Fruit fly (Drosophila melanogaster): ENCODE data around the gene sbm.

sbm gene

DNA sequence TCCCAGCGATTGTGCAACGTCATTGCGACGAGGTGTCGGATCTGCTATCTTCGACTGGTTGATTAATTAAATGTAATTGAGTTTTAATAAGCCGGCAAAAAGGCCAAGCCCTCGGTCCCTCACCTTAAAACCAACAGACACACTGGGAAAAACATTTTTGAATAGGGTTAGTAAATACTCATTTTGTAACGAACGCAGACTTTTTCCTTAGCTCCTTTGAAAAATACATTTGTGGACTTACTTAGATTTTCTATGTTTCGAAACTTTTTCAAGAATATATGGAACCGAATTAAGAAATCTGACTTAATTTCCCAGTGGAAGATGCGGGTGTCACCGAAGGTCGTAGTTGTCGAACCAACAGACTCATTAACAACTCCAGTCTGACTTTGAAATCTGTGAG is 31.8 kb upstream of the sbm start (continued):
- no peak for TF ChIP-seq Max (GFP tag; optimal IDR thresholded peaks at IDR 0.05)
- no peak for TF ChIP-seq CG11398 (GFP tag; optimal IDR thresholded peaks at IDR 0.05)
- TF ChIP-seq sug (tag; optimal IDR thresholded peaks at IDR 0.05) = no peak
- peak; percentile 49; the same call in 2 of the 3 replicates for TF ChIP-seq Mrtf (GFP tag; IDR thresholded peaks at IDR 0.05)
- no peak for TF ChIP-seq NC2β (GFP tag; optimal IDR thresholded peaks at IDR 0.05)
- no peak for TF ChIP-seq Sry-β (GFP tag; optimal IDR thresholded peaks at IDR 0.05)
- TF ChIP-seq amos (GFP tag; IDR thresholded peaks at IDR 0.05; ENCODE audit: partially characterized antibody) = no peak
- no peak for TF ChIP-seq cas (GFP tag; IDR thresholded peaks at IDR 0.05)
- no peak for TF ChIP-seq hbn (GFP tag; IDR thresholded peaks at IDR 0.05; ENCODE audit: partially characterized antibody)
- no peak for TF ChIP-seq CG34422 (GFP tag; IDR thresholded peaks at IDR 0.05)
- TF ChIP-seq trem (tag; optimal IDR thresholded peaks at IDR 0.05) = no peak
- TF ChIP-seq lmd (GFP tag; IDR thresholded peaks at IDR 0.05) = peak; percentile 29; the same call in 1 of the 2 replicates
- no peak for TF ChIP-seq tll (GFP tag; optimal IDR thresholded peaks at IDR 0.05)
- no peak for TF ChIP-seq zen (tag; optimal IDR thresholded peaks at IDR 0.05)
- no peak for TF ChIP-seq bsh (GFP tag; optimal IDR thresholded peaks at IDR 0.05)
- TF ChIP-seq sqz (GFP tag; optimal IDR thresholded peaks at IDR 0.05) = no peak
- TF ChIP-seq Mad (GFP tag; optimal IDR thresholded peaks at IDR 0.05) = no peak
- no peak for TF ChIP-seq Drgx (GFP tag; IDR thresholded peaks at IDR 0.05)
- TF ChIP-seq CG10209 (GFP tag; optimal IDR thresholded peaks at IDR 0.05) = no peak
- TF ChIP-seq Abd-B (GFP tag; optimal IDR thresholded peaks at IDR 0.05) = no peak
- no peak for TF ChIP-seq p53 (GFP tag; optimal IDR thresholded peaks at IDR 0.05)
- TF ChIP-seq ab (GFP tag; optimal IDR thresholded peaks at IDR 0.05) = no peak
- no peak for TF ChIP-seq prd (optimal IDR thresholded peaks at IDR 0.05)
- peak; percentile 52; the same call in 2 of the 3 replicates for TF ChIP-seq prd (GFP tag; IDR thresholded peaks at IDR 0.05)
- no peak; the same call in 1 of the 2 replicates for TF ChIP-seq dimm (GFP tag; IDR thresholded peaks at IDR 0.05)
- TF ChIP-seq dati (GFP tag; IDR thresholded peaks at IDR 0.05) = no peak
- no peak for TF ChIP-seq Hr3 (GFP tag; optimal IDR thresholded peaks at IDR 0.05)
- no peak for TF ChIP-seq CG8089 (GFP tag; optimal IDR thresholded peaks at IDR 0.05)
- no peak for TF ChIP-seq onecut (GFP tag; IDR thresholded peaks at IDR 0.05)
- TF ChIP-seq Sox102F (GFP tag; optimal IDR thresholded peaks at IDR 0.05) = peak; percentile 11
- TF ChIP-seq CG3407 (GFP tag; optimal IDR thresholded peaks at IDR 0.05) = no peak
- no peak for TF ChIP-seq Mes4 (GFP tag; optimal IDR thresholded peaks at IDR 0.05)
- TF ChIP-seq Oaz (GFP tag; IDR thresholded peaks at IDR 0.05) = peak; percentile 64
- TF ChIP-seq CG4617 (GFP tag; optimal IDR thresholded peaks at IDR 0.05; ENCODE audit: borderline replicate concordance) = no peak
- no peak for TF ChIP-seq CG5180 (GFP tag; optimal IDR thresholded peaks at IDR 0.05)
- TF ChIP-seq CG13424 (tag; optimal IDR thresholded peaks at IDR 0.05) = no peak
- no peak for TF ChIP-seq tap (tag; optimal IDR thresholded peaks at IDR 0.05)
- no peak for TF ChIP-seq CG34376 (GFP tag; optimal IDR thresholded peaks at IDR 0.05)
- TF ChIP-seq CG31441 (GFP tag; IDR thresholded peaks at IDR 0.05) = peak; percentile 43; the same call in 1 of the 2 replicates
- TF ChIP-seq CG6689 (GFP tag; IDR thresholded peaks at IDR 0.05) = peak; percentile 40; the same call in 1 of the 2 replicates
- peak; percentile 17; the same call in 1 of the 2 replicates for TF ChIP-seq klu (GFP tag; IDR thresholded peaks at IDR 0.05)
- TF ChIP-seq HmgD (GFP tag; optimal IDR thresholded peaks at IDR 0.05) = no peak
- TF ChIP-seq MTF-1 (GFP tag; optimal IDR thresholded peaks at IDR 0.05; ENCODE audit: borderline replicate concordance) = no peak
- TF ChIP-seq Optix (GFP tag; IDR thresholded peaks at IDR 0.05) = peak; percentile 49; the same call in 1 of the 3 replicates
- TF ChIP-seq caup (GFP tag; optimal IDR thresholded peaks at IDR 0.05; ENCODE audit: severe bottlenecking) = no peak
- TF ChIP-seq zfh1 (GFP tag; IDR thresholded peaks at IDR 0.05) = peak; percentile 64
- no peak for TF ChIP-seq Oli (tag; optimal IDR thresholded peaks at IDR 0.05)
- TF ChIP-seq MESR4 (GFP tag; optimal IDR thresholded peaks at IDR 0.05) = no peak
- TF ChIP-seq lbe (GFP tag; optimal IDR thresholded peaks at IDR 0.05) = no peak
- no peak for TF ChIP-seq aop (GFP tag; IDR thresholded peaks at IDR 0.05)
- TF ChIP-seq Hsf (GFP tag; optimal IDR thresholded peaks at IDR 0.05) = no peak
